Fruit fly (Drosophila melanogaster) whole organism, prepupa: ENCODE data around the gene CG6225.

Experiments
- CG11762 ChIP-seq: fragments of 200-800 bp; sonication (Bioruptor generic); optimal IDR thresholded peaks from 3 replicates; lab custom pipeline; 2016; ENCODE audit warnings: missing biosample characterization, missing genetic modification characterization; ENCODE audit not compliant: insufficient read depth
- CG32006 ChIP-seq: fragments of 200-800 bp; sonication (Bioruptor generic); optimal IDR thresholded peaks from 3 replicates; lab custom pipeline; 2017; ENCODE audit warnings: missing biosample characterization, mild to moderate bottlenecking, missing genetic modification characterization
- CG8119 ChIP-seq: fragments of 200-800 bp; sonication (Bioruptor generic); IDR thresholded peaks from 3 replicates; pipeline ENCODE4 v1.3.6; 2022; ENCODE audit warnings: missing biosample characterization, missing genetic modification characterization
- Eip75B ChIP-seq: fragments of 200-800 bp; sonication (Bioruptor generic); optimal IDR thresholded peaks from 3 replicates; lab custom pipeline; 2016; ENCODE audit warnings: missing biosample characterization, missing genetic modification characterization
- Hr38 ChIP-seq: sonication (Bioruptor generic); optimal IDR thresholded peaks from 2 replicates; lab custom pipeline; 2016; ENCODE audit warnings: missing biosample characterization, missing genetic modification characterization
- Lpt ChIP-seq: fragments of 200-800 bp; sonication (Bioruptor generic); optimal IDR thresholded peaks from 3 replicates; lab custom pipeline; 2016; ENCODE audit warnings: missing biosample characterization, missing genetic modification characterization
- Smox ChIP-seq: fragments of 200-800 bp; sonication (Bioruptor generic); optimal IDR thresholded peaks from 3 replicates; lab custom pipeline; 2016; ENCODE audit warnings: missing biosample characterization, missing genetic modification characterization
- Sox102F ChIP-seq: fragments of 200-800 bp; sonication (Bioruptor generic); optimal IDR thresholded peaks from 2 replicates; lab custom pipeline; 2016; ENCODE audit warnings: missing biosample characterization, mild to moderate bottlenecking, missing genetic modification characterization
- ss ChIP-seq, 2 experiments: fragments of 200-800 bp; sonication (Bioruptor generic); optimal IDR thresholded peaks; 2 replicates in 1 of 2; 3 replicates in 1 of 2; lab custom pipeline; 2017 to 2018; ENCODE audit warnings: mild to moderate bottlenecking in 2 of 2, missing biosample characterization in 2 of 2, missing genetic modification characterization in 2 of 2, moderate library complexity in 1 of 2

dm6 chr3R:12622778-12623177 lies 31.6 kb upstream of the CG6225 start:
- TF ChIP-seq CG32006 (GFP tag; lab: Kevin White, UChicago): no peak
- no peak for TF ChIP-seq CG8119 (GFP tag; lab: Robert Waterston, UW)
- TF ChIP-seq Eip75B (GFP tag; lab: Kevin White, UChicago): no peak
- no peak for TF ChIP-seq Lpt (GFP tag; lab: Kevin White, UChicago)
- TF ChIP-seq ss (GFP tag; optimal IDR thresholded peaks at IDR 0.05; lab: Kevin White, UChicago): no peak
- no peak for TF ChIP-seq Sox102F
- TF ChIP-seq Smox (GFP tag; lab: Kevin White, UChicago): no peak
- no peak for TF ChIP-seq CG11762 (GFP tag; lab: Kevin White, UChicago)
- no peak for TF ChIP-seq Hr38 (GFP tag; lab: Kevin White, UChicago)
